Fruit fly (Drosophila melanogaster): ENCODE data around the gene bip1.

Gene bip1

dm6 chr3L:8077953-8078352, 19.4 kb upstream of the bip1 start:
- no peak for TF ChIP-seq CG7045 (GFP tag; optimal IDR thresholded peaks at IDR 0.05)
- no peak for TF ChIP-seq Crg-1 (GFP tag; optimal IDR thresholded peaks at IDR 0.05)
- no peak for TF ChIP-seq cnc (optimal IDR thresholded peaks at IDR 0.05)
- TF ChIP-seq ovo (GFP tag; optimal IDR thresholded peaks at IDR 0.05) = no peak
- TF ChIP-seq toe (GFP tag; optimal IDR thresholded peaks at IDR 0.05) = no peak
- TF ChIP-seq Mnt (GFP tag; optimal IDR thresholded peaks at IDR 0.05) = no peak
- TF ChIP-seq bab1 (GFP tag; optimal IDR thresholded peaks at IDR 0.05) = no peak
- TF ChIP-seq Hr96 (GFP tag; optimal IDR thresholded peaks at IDR 0.05) = no peak
- no peak for TF ChIP-seq CG11617 (GFP tag; optimal IDR thresholded peaks at IDR 0.05)
- TF ChIP-seq cic (GFP tag; optimal IDR thresholded peaks at IDR 0.05) = no peak
- no peak for TF ChIP-seq CG7101 (tag; optimal IDR thresholded peaks at IDR 0.05)
- no peak for TF ChIP-seq CG12768 (GFP tag; optimal IDR thresholded peaks at IDR 0.05)
- TF ChIP-seq kay (GFP tag; ENCODE audit: borderline replicate concordance) = no peak
- no peak for TF ChIP-seq tj (GFP tag; optimal IDR thresholded peaks at IDR 0.05)
- no peak for TF ChIP-seq pad (GFP tag; optimal IDR thresholded peaks at IDR 0.05)
- no peak for TF ChIP-seq CG14711 (tag; optimal IDR thresholded peaks at IDR 0.05)

dm6 chr3L:8077207-8077606, 18.7 kb upstream of the bip1 start:
- no peak for TF ChIP-seq ovo (GFP tag; optimal IDR thresholded peaks at IDR 0.05)
- TF ChIP-seq Hr96 (GFP tag; optimal IDR thresholded peaks at IDR 0.05) = no peak
- TF ChIP-seq CG7101 (tag; optimal IDR thresholded peaks at IDR 0.05) = no peak
- TF ChIP-seq CG14711 (tag; optimal IDR thresholded peaks at IDR 0.05) = no peak
- TF ChIP-seq bab1 (GFP tag; optimal IDR thresholded peaks at IDR 0.05) = peak; percentile 32
- no peak for TF ChIP-seq Clk (GFP tag; optimal IDR thresholded peaks at IDR 0.05)
- TF ChIP-seq CG5204 (GFP tag; optimal IDR thresholded peaks at IDR 0.05) = no peak
- TF ChIP-seq cnc (optimal IDR thresholded peaks at IDR 0.05) = no peak
- TF ChIP-seq pad (GFP tag; optimal IDR thresholded peaks at IDR 0.05) = no peak
- TF ChIP-seq tj (GFP tag; optimal IDR thresholded peaks at IDR 0.05) = no peak
- no peak for TF ChIP-seq cic (GFP tag; optimal IDR thresholded peaks at IDR 0.05)
- TF ChIP-seq kay (GFP tag; ENCODE audit: borderline replicate concordance) = peak; percentile 54
- TF ChIP-seq CG1620 (GFP tag; optimal IDR thresholded peaks at IDR 0.05) = no peak
- no peak for TF ChIP-seq Crg-1 (GFP tag; optimal IDR thresholded peaks at IDR 0.05)
- TF ChIP-seq CG33017 (tag; optimal IDR thresholded peaks at IDR 0.05) = no peak
- no peak for TF ChIP-seq CG7045 (GFP tag; optimal IDR thresholded peaks at IDR 0.05)

- TF ChIP-seq Hr96 (GFP tag; optimal IDR thresholded peaks at IDR 0.05) = no peak
- TF ChIP-seq kay (GFP tag; ENCODE audit: borderline replicate concordance) = peak; percentile 7
- TF ChIP-seq ovo (GFP tag; optimal IDR thresholded peaks at IDR 0.05) = no peak
- TF ChIP-seq tj (GFP tag; optimal IDR thresholded peaks at IDR 0.05) = no peak
- no peak for TF ChIP-seq CG14711 (tag; optimal IDR thresholded peaks at IDR 0.05)
- TF ChIP-seq CG7045 (GFP tag; optimal IDR thresholded peaks at IDR 0.05) = no peak
- peak; percentile 25 for TF ChIP-seq CG7101 (tag; optimal IDR thresholded peaks at IDR 0.05)
- TF ChIP-seq CG5204 (GFP tag; optimal IDR thresholded peaks at IDR 0.05) = no peak
- TF ChIP-seq CG11617 (GFP tag; optimal IDR thresholded peaks at IDR 0.05) = no peak
- TF ChIP-seq Clk (GFP tag; optimal IDR thresholded peaks at IDR 0.05) = no peak
- TF ChIP-seq bab1 (GFP tag; optimal IDR thresholded peaks at IDR 0.05) = peak; percentile 55
Measured at dm6 chr3L:8076160-8076559, 17.6 kb upstream of the bip1 start.

- no peak for TF ChIP-seq Clk (GFP tag; optimal IDR thresholded peaks at IDR 0.05)
- no peak for TF ChIP-seq Mnt (GFP tag; optimal IDR thresholded peaks at IDR 0.05)
- no peak for TF ChIP-seq cic (GFP tag; optimal IDR thresholded peaks at IDR 0.05)
- TF ChIP-seq toe (GFP tag; optimal IDR thresholded peaks at IDR 0.05) = no peak
- TF ChIP-seq cnc (optimal IDR thresholded peaks at IDR 0.05) = no peak
- no peak for TF ChIP-seq CG33017 (tag; optimal IDR thresholded peaks at IDR 0.05)
- no peak for TF ChIP-seq CG12768 (GFP tag; optimal IDR thresholded peaks at IDR 0.05)
- TF ChIP-seq bab1 (GFP tag; optimal IDR thresholded peaks at IDR 0.05) = no peak
- TF ChIP-seq pad (GFP tag; optimal IDR thresholded peaks at IDR 0.05) = no peak
- TF ChIP-seq tj (GFP tag; optimal IDR thresholded peaks at IDR 0.05) = no peak
- no peak for TF ChIP-seq CG11617 (GFP tag; optimal IDR thresholded peaks at IDR 0.05)
- no peak for TF ChIP-seq ovo (GFP tag; optimal IDR thresholded peaks at IDR 0.05)
- TF ChIP-seq CG5204 (GFP tag; optimal IDR thresholded peaks at IDR 0.05) = no peak
- TF ChIP-seq CG7045 (GFP tag; optimal IDR thresholded peaks at IDR 0.05) = no peak
- no peak for TF ChIP-seq CG7101 (tag; optimal IDR thresholded peaks at IDR 0.05)
- no peak for TF ChIP-seq kay (GFP tag; ENCODE audit: borderline replicate concordance)
- no peak for TF ChIP-seq CG1620 (GFP tag; optimal IDR thresholded peaks at IDR 0.05)
- TF ChIP-seq Crg-1 (GFP tag; optimal IDR thresholded peaks at IDR 0.05) = no peak
- no peak for TF ChIP-seq Hr96 (GFP tag; optimal IDR thresholded peaks at IDR 0.05)
Measured at dm6 chr3L:8074944-8075343, 16.4 kb upstream of the bip1 start.

dm6 chr3L:8073872-8074271, 15.4 kb upstream of the bip1 start:
- TF ChIP-seq cic (GFP tag; optimal IDR thresholded peaks at IDR 0.05) (no peak), CG1620 (GFP tag; optimal IDR thresholded peaks at IDR 0.05) (no peak), Hr96 (GFP tag; optimal IDR thresholded peaks at IDR 0.05) (no peak), CG7045 (GFP tag; optimal IDR thresholded peaks at IDR 0.05) (no peak), Mnt (GFP tag; optimal IDR thresholded peaks at IDR 0.05) (no peak), CG7101 (tag; optimal IDR thresholded peaks at IDR 0.05) (no peak), CG11617 (GFP tag; optimal IDR thresholded peaks at IDR 0.05) (no peak), CG5204 (GFP tag; optimal IDR thresholded peaks at IDR 0.05) (no peak), CG14711 (tag; optimal IDR thresholded peaks at IDR 0.05) (no peak), pad (GFP tag; optimal IDR thresholded peaks at IDR 0.05) (no peak), toe (GFP tag; optimal IDR thresholded peaks at IDR 0.05) (no peak), cnc (optimal IDR thresholded peaks at IDR 0.05) (no peak)

dm6 chr3L:8073370-8073769, 14.9 kb upstream of the bip1 start:
- TF ChIP-seq Crg-1 (GFP tag; optimal IDR thresholded peaks at IDR 0.05) (no peak), CG12768 (GFP tag; optimal IDR thresholded peaks at IDR 0.05) (no peak), CG11617 (GFP tag; optimal IDR thresholded peaks at IDR 0.05) (no peak), tj (GFP tag; optimal IDR thresholded peaks at IDR 0.05) (no peak), ovo (GFP tag; optimal IDR thresholded peaks at IDR 0.05) (no peak), CG33017 (tag; optimal IDR thresholded peaks at IDR 0.05) (no peak), CG14711 (tag; optimal IDR thresholded peaks at IDR 0.05) (no peak), CG7101 (tag; optimal IDR thresholded peaks at IDR 0.05) (no peak), CG1620 (GFP tag; optimal IDR thresholded peaks at IDR 0.05) (no peak), bab1 (GFP tag; optimal IDR thresholded peaks at IDR 0.05) (no peak), Hr96 (GFP tag; optimal IDR thresholded peaks at IDR 0.05) (no peak), CG7045 (GFP tag; optimal IDR thresholded peaks at IDR 0.05) (no peak), pad (GFP tag; optimal IDR thresholded peaks at IDR 0.05) (no peak), CG5204 (GFP tag; optimal IDR thresholded peaks at IDR 0.05) (no peak), kay (GFP tag; ENCODE audit: borderline replicate concordance) (no peak), toe (GFP tag; optimal IDR thresholded peaks at IDR 0.05) (no peak), cic (GFP tag; optimal IDR thresholded peaks at IDR 0.05) (no peak)
